Worm (Caenorhabditis elegans): Measurements from ENCODE around the gene B0524.3.

B0524.3 gene

ce11 chrIII:1877189-1877588, 10.3 kb upstream of the B0524.3 start:
- TF ChIP-seq klf-2 (GFP tag; conservative IDR thresholded peaks at IDR 0.05) (no peak), ztf-29 (GFP tag; IDR thresholded peaks at IDR 0.05) (no peak), cog-1 (tag; optimal IDR thresholded peaks at IDR 0.05) (no peak), flt-1 (GFP tag; IDR thresholded peaks at IDR 0.05) (no peak), ztf-23 (GFP tag; IDR thresholded peaks at IDR 0.05) (no peak), med-1 (GFP tag; optimal IDR thresholded peaks at IDR 0.05; ENCODE audit: insufficient read depth) (no peak), ref-1 (GFP tag; conservative IDR thresholded peaks at IDR 0.05) (no peak), tab-1 (GFP tag; IDR thresholded peaks at IDR 0.05) (no peak), T22C8.4 (GFP tag; IDR thresholded peaks at IDR 0.05) (no peak)

- TF ChIP-seq ref-1 (GFP tag; conservative IDR thresholded peaks at IDR 0.05) (no peak), tab-1 (GFP tag; IDR thresholded peaks at IDR 0.05) (no peak), klf-2 (GFP tag; conservative IDR thresholded peaks at IDR 0.05) (no peak), ztf-23 (GFP tag; IDR thresholded peaks at IDR 0.05) (no peak), cog-1 (tag; optimal IDR thresholded peaks at IDR 0.05) (no peak), med-1 (GFP tag; optimal IDR thresholded peaks at IDR 0.05; ENCODE audit: insufficient read depth) (no peak), flt-1 (GFP tag; IDR thresholded peaks at IDR 0.05) (no peak), T22C8.4 (GFP tag; IDR thresholded peaks at IDR 0.05) (no peak)
These were observed 9.4 kb upstream of the B0524.3 start, which contains the start of gene smi-1 for ce11 chrIII:1878065-1878464. smi-1 (plus strand) TSS chrIII:1878365.

- TF ChIP-seq T22C8.4 (GFP tag; IDR thresholded peaks at IDR 0.05), result peak; percentile 99
- TF ChIP-seq klf-2 (GFP tag; conservative IDR thresholded peaks at IDR 0.05), result no peak
These were observed 8.5 kb upstream of the B0524.3 start for ce11 chrIII:1878918-1879317.

ce11 chrIII:1880221-1880620, 7.2 kb upstream of the B0524.3 start:
- no peak for TF ChIP-seq ref-1 (GFP tag; conservative IDR thresholded peaks at IDR 0.05)
- no peak for TF ChIP-seq med-1 (GFP tag; optimal IDR thresholded peaks at IDR 0.05; ENCODE audit: insufficient read depth)
- no peak for TF ChIP-seq ztf-23 (GFP tag; IDR thresholded peaks at IDR 0.05)
- TF ChIP-seq ztf-29 (GFP tag; IDR thresholded peaks at IDR 0.05), result no peak
- TF ChIP-seq klf-2 (GFP tag; conservative IDR thresholded peaks at IDR 0.05), result no peak
- no peak for TF ChIP-seq tab-1 (GFP tag; IDR thresholded peaks at IDR 0.05)
- peak; percentile 81 for TF ChIP-seq T22C8.4 (GFP tag; IDR thresholded peaks at IDR 0.05)
- no peak for TF ChIP-seq flt-1 (GFP tag; IDR thresholded peaks at IDR 0.05)

- TF ChIP-seq T22C8.4 (GFP tag; IDR thresholded peaks at IDR 0.05) (peak; percentile 59; the same call in 1 of the 2 replicates), ref-1 (GFP tag; conservative IDR thresholded peaks at IDR 0.05) (no peak)
These were observed 4.8 kb upstream of the B0524.3 start for ce11 chrIII:1882678-1883077.

ce11 chrIII:1886914-1887313, 540 bp upstream of the B0524.3 start:
- peak; percentile 41; the same call in 1 of the 2 replicates for TF ChIP-seq T22C8.4 (GFP tag; IDR thresholded peaks at IDR 0.05)
- no peak for TF ChIP-seq ztf-29 (GFP tag; IDR thresholded peaks at IDR 0.05)

- TF ChIP-seq T22C8.4 (GFP tag; IDR thresholded peaks at IDR 0.05), result peak; percentile 97
These were observed 4.7 kb downstream of the B0524.3 start for ce11 chrIII:1892147-1892546.

- TF ChIP-seq klf-2 (GFP tag; conservative IDR thresholded peaks at IDR 0.05) (no peak), T22C8.4 (GFP tag; IDR thresholded peaks at IDR 0.05) (peak; percentile 59), flt-1 (GFP tag; IDR thresholded peaks at IDR 0.05) (no peak)
These were observed 6.0 kb downstream of the B0524.3 start for ce11 chrIII:1893405-1893804.

ce11 chrIII:1893851-1894250, 6.4 kb downstream of the B0524.3 start, which contains the start of the genes B0524.5 and B0524.2:
B0524.5 (minus strand) TSS chrIII:1893890.
B0524.2 (plus strand) TSS chrIII:1894057.
- TF ChIP-seq tab-1 (GFP tag; IDR thresholded peaks at IDR 0.05) (no peak), T22C8.4 (GFP tag; IDR thresholded peaks at IDR 0.05) (peak; percentile 62)

- no peak for TF ChIP-seq flt-1 (GFP tag; IDR thresholded peaks at IDR 0.05)
- TF ChIP-seq klf-2 (GFP tag; conservative IDR thresholded peaks at IDR 0.05), result no peak
- no peak for TF ChIP-seq ref-1 (GFP tag; conservative IDR thresholded peaks at IDR 0.05)
- TF ChIP-seq cog-1 (tag; optimal IDR thresholded peaks at IDR 0.05), result no peak
- no peak for TF ChIP-seq ztf-29 (GFP tag; IDR thresholded peaks at IDR 0.05)
- no peak for TF ChIP-seq T22C8.4 (GFP tag; IDR thresholded peaks at IDR 0.05)
- TF ChIP-seq ztf-23 (GFP tag; IDR thresholded peaks at IDR 0.05), result no peak
- no peak for TF ChIP-seq tab-1 (GFP tag; IDR thresholded peaks at IDR 0.05)
- no peak for TF ChIP-seq med-1 (GFP tag; optimal IDR thresholded peaks at IDR 0.05; ENCODE audit: insufficient read depth)
These were observed 16.5 kb downstream of the B0524.3 start for ce11 chrIII:1903966-1904365.

- TF ChIP-seq tab-1 (GFP tag; IDR thresholded peaks at IDR 0.05), result no peak
- TF ChIP-seq ztf-29 (GFP tag; IDR thresholded peaks at IDR 0.05), result no peak
- no peak for TF ChIP-seq klf-2 (GFP tag; conservative IDR thresholded peaks at IDR 0.05)
- no peak for TF ChIP-seq T22C8.4 (GFP tag; IDR thresholded peaks at IDR 0.05)
These were observed 18.1 kb downstream of the B0524.3 start, which contains the start of the genes B0524.6 and pqn-41 for ce11 chrIII:1905589-1905988. B0524.6 (minus strand) TSS chrIII:1905640. pqn-41 (plus strand) TSS chrIII:1905958.

ce11 chrIII:1918311-1918932, 31.0 kb downstream of the B0524.3 start:
- TF ChIP-seq T22C8.4 (GFP tag; IDR thresholded peaks at IDR 0.05) (no peak), ref-1 (GFP tag; conservative IDR thresholded peaks at IDR 0.05) (no peak), klf-2 (GFP tag; conservative IDR thresholded peaks at IDR 0.05) (no peak), cog-1 (tag; optimal IDR thresholded peaks at IDR 0.05) (no peak), tab-1 (GFP tag; IDR thresholded peaks at IDR 0.05) (no peak), flt-1 (GFP tag; IDR thresholded peaks at IDR 0.05) (no peak), med-1 (GFP tag; optimal IDR thresholded peaks at IDR 0.05; ENCODE audit: insufficient read depth) (no peak), ztf-23 (GFP tag; IDR thresholded peaks at IDR 0.05) (no peak), ztf-29 (GFP tag; IDR thresholded peaks at IDR 0.05) (no peak)
